Fruit fly (Drosophila melanogaster) whole organism, embryonic: ENCODE results near the gene beag.
A peak's percentile ranks its signal among the peaks of the same experiment; 100 is the strongest.

Experiments used
- Asciz ChIP-seq: fragments of 200-800 bp; sonication (Bioruptor generic); optimal IDR thresholded peaks from 2 replicates; lab custom pipeline; 2017; ENCODE audit warnings: missing biosample characterization, mild to moderate bottlenecking, missing genetic modification characterization, missing genetic modification reagents
- Atf-2 ChIP-seq: fragments of 200-800 bp; sonication (Bioruptor generic); optimal IDR thresholded peaks from 2 replicates; lab custom pipeline; 2016; ENCODE audit warnings: missing biosample characterization, missing genetic modification characterization
- Atf6 ChIP-seq: fragments of 200-800 bp; sonication (Bioruptor generic); IDR thresholded peaks from 2 replicates; pipeline ENCODE4 v1.3.6; 2022; ENCODE audit warnings: missing biosample characterization, missing genetic modification characterization
- C15 ChIP-seq: fragments of 200-800 bp; sonication (Bioruptor generic); IDR thresholded peaks from 3 replicates; pipeline ENCODE4 v1.3.6; 2022; ENCODE audit warnings: missing biosample characterization, missing genetic modification characterization
- CG11560 ChIP-seq: fragments of 200-800 bp; sonication (Bioruptor generic); IDR thresholded peaks from 3 replicates; pipeline ENCODE4 v1.3.6; 2022; ENCODE audit warnings: missing biosample characterization, missing genetic modification characterization
- CG11695 ChIP-seq: fragments of 200-800 bp; sonication (Bioruptor generic); IDR thresholded peaks from 3 replicates; pipeline ENCODE4 v1.3.6; 2022; ENCODE audit warnings: missing biosample characterization, missing genetic modification characterization
- CG12236 ChIP-seq: fragments of 200-800 bp; sonication (Bioruptor generic); optimal IDR thresholded peaks from 2 replicates; lab custom pipeline; 2016; ENCODE audit warnings: missing biosample characterization, missing genetic modification characterization
- CG12659 ChIP-seq: fragments of 200-800 bp; sonication (Bioruptor generic); optimal IDR thresholded peaks from 3 replicates; lab custom pipeline; 2017; ENCODE audit warnings: mild to moderate bottlenecking, missing biosample characterization, missing genetic modification reagents, missing genetic modification characterization
- CG13123 ChIP-seq: fragments of 200-800 bp; sonication (Bioruptor generic); optimal IDR thresholded peaks from 2 replicates; lab custom pipeline; 2016; ENCODE audit warnings: missing biosample characterization, missing genetic modification characterization
- CG13296 ChIP-seq: fragments of 200-800 bp; sonication (Bioruptor generic); optimal IDR thresholded peaks from 3 replicates; lab custom pipeline; 2018; ENCODE audit warnings: missing biosample characterization, mild to moderate bottlenecking, missing genetic modification characterization
- CG14710 ChIP-seq: fragments of 200-800 bp; sonication (Bioruptor generic); optimal IDR thresholded peaks from 3 replicates; lab custom pipeline; 2019; ENCODE audit warnings: missing biosample characterization, mild to moderate bottlenecking, missing genetic modification characterization, moderate library complexity
- CG16815 ChIP-seq: fragments of 200-800 bp; sonication (Bioruptor generic); optimal IDR thresholded peaks from 3 replicates; lab custom pipeline; 2017; ENCODE audit warnings: missing biosample characterization, mild to moderate bottlenecking, missing genetic modification characterization
- CG17328 ChIP-seq: fragments of 200-800 bp; sonication (Bioruptor generic); IDR thresholded peaks from 2 replicates; pipeline ENCODE4 v1.3.6; 2022; ENCODE audit warnings: missing biosample characterization, missing genetic modification characterization
- CG17802 ChIP-seq: fragments of 200-800 bp; sonication (Bioruptor generic); optimal IDR thresholded peaks from 2 replicates; lab custom pipeline; 2018; ENCODE audit warnings: missing biosample characterization, mild to moderate bottlenecking, missing genetic modification characterization, moderate library complexity
- CG2678 ChIP-seq: fragments of 200-800 bp; sonication (Bioruptor generic); optimal IDR thresholded peaks from 3 replicates; lab custom pipeline; 2019; ENCODE audit warnings: missing biosample characterization, mild to moderate bottlenecking, missing genetic modification characterization, moderate library complexity
- CG31441 ChIP-seq: fragments of 200-800 bp; sonication (Bioruptor generic); IDR thresholded peaks from 2 replicates; pipeline ENCODE4 v1.3.6; 2022; ENCODE audit warnings: missing biosample characterization, missing genetic modification characterization
- CG3995 ChIP-seq: fragments of 200-800 bp; sonication (Bioruptor generic); optimal IDR thresholded peaks from 3 replicates; lab custom pipeline; 2016; ENCODE audit warnings: missing biosample characterization, missing genetic modification characterization
- CG6254 ChIP-seq: fragments of 200-800 bp; sonication (Bioruptor generic); optimal IDR thresholded peaks from 3 replicates; lab custom pipeline; 2017; ENCODE audit warnings: mild to moderate bottlenecking, missing biosample characterization, missing genetic modification reagents, missing genetic modification characterization
- CG7928 ChIP-seq: fragments of 200-800 bp; sonication (Bioruptor generic); optimal IDR thresholded peaks from 2 replicates; lab custom pipeline; 2017; ENCODE audit warnings: missing biosample characterization, mild to moderate bottlenecking, missing genetic modification characterization
- CG8281 ChIP-seq: fragments of 200-800 bp; sonication (Bioruptor generic); optimal IDR thresholded peaks from 2 replicates; lab custom pipeline; 2018; ENCODE audit warnings: missing biosample characterization, mild to moderate bottlenecking, missing genetic modification characterization, moderate library complexity
- E2f1 ChIP-seq: fragments of 200-800 bp; sonication (Bioruptor generic); IDR thresholded peaks from 2 replicates; pipeline ENCODE4 v1.3.6; 2022; ENCODE audit warnings: missing biosample characterization, missing genetic modification characterization
- Elba2 ChIP-seq: fragments of 200-800 bp; sonication (Bioruptor generic); optimal IDR thresholded peaks from 3 replicates; lab custom pipeline; 2016; ENCODE audit warnings: missing biosample characterization, missing genetic modification characterization
- Gug ChIP-seq: fragments of 200-800 bp; sonication (Bioruptor generic); IDR thresholded peaks from 4 replicates; pipeline ENCODE4 v1.3.6; 2022; ENCODE audit warnings: missing biosample characterization, missing genetic modification characterization
- Hey ChIP-seq: fragments of 200-800 bp; sonication (Bioruptor generic); optimal IDR thresholded peaks from 3 replicates; lab custom pipeline; 2018; ENCODE audit warnings: missing biosample characterization, mild to moderate bottlenecking, missing genetic modification characterization
- Hr3 ChIP-seq: fragments of 200-800 bp; sonication (Bioruptor generic); optimal IDR thresholded peaks from 3 replicates; lab custom pipeline; 2016; ENCODE audit warnings: missing biosample characterization, missing genetic modification characterization
- Meics ChIP-seq: fragments of 200-800 bp; sonication (Bioruptor generic); optimal IDR thresholded peaks from 2 replicates; lab custom pipeline; 2017; ENCODE audit warnings: missing biosample characterization, mild to moderate bottlenecking, missing genetic modification characterization
- NK7.1 ChIP-seq: fragments of 200-800 bp; sonication (Bioruptor generic); optimal IDR thresholded peaks from 3 replicates; lab custom pipeline; 2016; ENCODE audit warnings: missing biosample characterization, missing genetic modification characterization
- Ravus ChIP-seq: fragments of 200-800 bp; sonication (Bioruptor generic); IDR thresholded peaks from 2 replicates; pipeline ENCODE4 v1.3.6; 2022; ENCODE audit warnings: missing biosample characterization, missing genetic modification characterization
- Rx ChIP-seq: fragments of 200-800 bp; sonication (Bioruptor generic); IDR thresholded peaks from 2 replicates; pipeline ENCODE4 v1.3.6; 2022; ENCODE audit warnings: missing biosample characterization, missing genetic modification characterization
- Sin3A ChIP-seq: fragments of >200 bp; optimal IDR thresholded peaks from 2 replicates; lab custom pipeline; 2018
- Sox100B ChIP-seq: fragments of 200-800 bp; sonication (Bioruptor generic); optimal IDR thresholded peaks from 3 replicates; lab custom pipeline; 2018; ENCODE audit warnings: missing biosample characterization, mild to moderate bottlenecking, missing genetic modification characterization
- Stat92E ChIP-seq, 3 experiments: fragments of >200 bp in 2 of 3; fragments of 200-800 bp in 1 of 3; sonication (Bioruptor generic) in 1 of 3; optimal IDR thresholded peaks; 2 replicates each; lab custom pipeline; 2017 to 2019; ENCODE audit warnings: missing biosample characterization in 3 of 3, missing genetic modification characterization in 3 of 3, mild to moderate bottlenecking in 1 of 3, moderate library complexity in 1 of 3
- Xbp1 ChIP-seq: fragments of 200-800 bp; sonication (Bioruptor generic); optimal IDR thresholded peaks from 3 replicates; lab custom pipeline; 2016; ENCODE audit warnings: missing biosample characterization, mild to moderate bottlenecking, missing genetic modification characterization
- ab ChIP-seq: fragments of 200-800 bp; sonication (Bioruptor generic); optimal IDR thresholded peaks from 2 replicates; lab custom pipeline; 2016; ENCODE audit warnings: missing biosample characterization, missing genetic modification characterization
- amos ChIP-seq: fragments of 200-800 bp; sonication (Bioruptor generic); IDR thresholded peaks from 2 replicates; pipeline ENCODE4 v1.3.6; 2022; ENCODE audit warnings: missing biosample characterization, missing genetic modification characterization; ENCODE audit not compliant: partially characterized antibody
- aop ChIP-seq: fragments of 200-800 bp; sonication (Bioruptor generic); IDR thresholded peaks from 2 replicates; pipeline ENCODE4 v1.3.6; 2022; ENCODE audit warnings: missing biosample characterization, missing genetic modification characterization
- ara ChIP-seq: fragments of 200-800 bp; sonication (Bioruptor generic); IDR thresholded peaks from 2 replicates; pipeline ENCODE4 v1.3.6; 2022; ENCODE audit warnings: missing biosample characterization, missing genetic modification characterization
- ash1 ChIP-seq: fragments of 200-800 bp; sonication (Bioruptor generic); optimal IDR thresholded peaks from 2 replicates; lab custom pipeline; 2018; ENCODE audit warnings: missing biosample characterization, mild to moderate bottlenecking, missing genetic modification characterization
- cato ChIP-seq: fragments of 200-800 bp; sonication (Bioruptor generic); optimal IDR thresholded peaks from 2 replicates; lab custom pipeline; 2016; ENCODE audit warnings: missing biosample characterization, missing genetic modification characterization, borderline replicate concordance
- crol ChIP-seq: fragments of 200-800 bp; sonication (Bioruptor generic); IDR thresholded peaks from 2 replicates; pipeline ENCODE4 v1.3.6; 2022; ENCODE audit warnings: missing biosample characterization, missing genetic modification characterization
- dmrt11E ChIP-seq: fragments of 200-800 bp; sonication (Bioruptor generic); optimal IDR thresholded peaks from 3 replicates; lab custom pipeline; 2018; ENCODE audit warnings: missing biosample characterization, mild to moderate bottlenecking, missing genetic modification characterization, moderate library complexity
- gcm2 ChIP-seq: fragments of 200-800 bp; sonication (Bioruptor generic); optimal IDR thresholded peaks from 2 replicates; lab custom pipeline; 2016; ENCODE audit warnings: missing biosample characterization, missing genetic modification characterization
- gfzf ChIP-seq: fragments of 200-800 bp; sonication (Bioruptor generic); optimal IDR thresholded peaks from 2 replicates; lab custom pipeline; 2016; ENCODE audit warnings: missing biosample characterization, mild to moderate bottlenecking, missing genetic modification characterization, moderate library complexity
- hth ChIP-seq: fragments of >200 bp; optimal IDR thresholded peaks from 2 replicates; lab custom pipeline; 2017; ENCODE audit warnings: inconsistent platforms
- inv ChIP-seq: fragments of 200-800 bp; sonication (Bioruptor generic); IDR thresholded peaks from 2 replicates; pipeline ENCODE4 v1.3.6; 2022; ENCODE audit warnings: missing biosample characterization, missing genetic modification characterization; ENCODE audit not compliant: partially characterized antibody
- ken ChIP-seq: fragments of 200-800 bp; sonication (Bioruptor generic); IDR thresholded peaks from 3 replicates; pipeline ENCODE4 v1.3.6; 2022; ENCODE audit warnings: missing biosample characterization, missing genetic modification characterization
- kni ChIP-seq: fragments of 200-800 bp; sonication (Bioruptor generic); optimal IDR thresholded peaks from 3 replicates; lab custom pipeline; 2017; ENCODE audit warnings: mild to moderate bottlenecking, missing biosample characterization, missing genetic modification reagents, missing genetic modification characterization
- pb ChIP-seq: fragments of 200-800 bp; sonication (Bioruptor generic); optimal IDR thresholded peaks from 3 replicates; lab custom pipeline; 2016; ENCODE audit warnings: missing biosample characterization, missing genetic modification characterization
- repo ChIP-seq: fragments of 200-800 bp; sonication (Bioruptor generic); optimal IDR thresholded peaks from 2 replicates; lab custom pipeline; 2016; ENCODE audit warnings: missing biosample characterization, missing genetic modification characterization
- tio ChIP-seq: fragments of 200-800 bp; sonication (Bioruptor generic); optimal IDR thresholded peaks from 2 replicates; lab custom pipeline; 2017; ENCODE audit warnings: missing biosample characterization, missing genetic modification characterization, inconsistent platforms
- tx ChIP-seq: fragments of 200-800 bp; sonication (Bioruptor generic); optimal IDR thresholded peaks from 2 replicates; lab custom pipeline; 2016; ENCODE audit warnings: missing biosample characterization, missing genetic modification characterization

Gene beag

DNA sequence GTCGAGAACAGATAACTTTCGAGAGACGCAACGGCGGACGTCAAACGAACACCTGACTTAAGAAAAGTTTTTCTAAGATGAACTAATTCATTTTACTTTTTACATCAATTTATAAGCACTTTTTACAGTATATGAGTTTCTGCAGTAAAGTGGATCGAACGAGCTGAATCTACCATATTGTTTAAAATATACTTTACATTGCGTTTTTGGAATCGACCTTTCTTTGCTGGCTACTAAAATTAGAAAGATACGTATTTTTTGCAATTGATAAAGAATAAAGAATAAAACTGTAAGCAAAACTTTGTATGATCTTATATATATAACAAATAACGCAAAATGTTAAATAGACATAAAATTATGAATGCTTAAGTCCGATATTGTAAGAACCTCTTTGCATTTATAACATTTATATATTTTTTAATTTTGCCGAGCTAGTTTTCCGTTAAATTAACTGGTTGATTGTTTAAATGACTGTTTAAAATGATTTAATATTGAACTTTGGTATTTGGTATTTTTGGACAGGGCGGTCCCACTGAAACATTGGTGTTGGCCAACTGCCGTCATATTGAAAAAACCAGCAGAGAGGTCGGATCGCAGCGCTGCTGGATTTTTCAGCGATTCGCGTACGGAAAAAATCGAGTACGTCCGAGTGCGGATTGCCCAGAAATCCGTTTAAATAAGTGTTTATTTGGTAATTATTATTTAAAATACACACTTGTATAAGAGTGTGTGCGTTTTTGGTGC is 12.8 kb downstream of the beag start, which contains the start of gene Kdm2 (continued):
- TF ChIP-seq Stat92E (GFP tag; optimal IDR thresholded peaks at IDR 0.05; lab: Kevin White, UChicago) (peak in 1 of 3 experiments; percentile 87), aop (GFP tag; lab: Robert Waterston, UW) (no peak), CG8281 (tag; lab: Kevin White, UChicago) (peak; percentile 18), Gug (no peak), CG13123 (GFP tag; lab: Kevin White, UChicago) (no peak), CG12236 (GFP tag; lab: Kevin White, UChicago) (no peak), Hr3 (no peak), Rx (GFP tag; lab: Robert Waterston, UW) (no peak), ash1 (GFP tag; lab: Kevin White, UChicago) (no peak), C15 (no peak), CG11695 (GFP tag; lab: Robert Waterston, UW) (no peak), crol (GFP tag; lab: Robert Waterston, UW) (no peak), Ravus (GFP tag; lab: Robert Waterston, UW) (no peak), E2f1 (no peak), CG31441 (GFP tag; lab: Robert Waterston, UW) (no peak), CG17328 (no peak), CG14710 (tag; lab: Kevin White, UChicago) (peak; percentile 49), Xbp1 (GFP tag; lab: Kevin White, UChicago) (no peak), CG3995 (no peak), gcm2 (GFP tag; lab: Kevin White, UChicago) (no peak), ken (GFP tag; lab: Robert Waterston, UW) (no peak), tx (no peak), tio (no peak), CG6254 (GFP tag; lab: Kevin White, UChicago) (no peak), Atf6 (GFP tag; lab: Robert Waterston, UW) (no peak), Hey (tag; lab: Kevin White, UChicago) (no peak), NK7.1 (no peak), Sin3A (lab: Kevin White, UChicago) (no peak), gfzf (peak; percentile 78), Meics (GFP tag; lab: Kevin White, UChicago) (no peak), CG16815 (GFP tag; lab: Kevin White, UChicago) (no peak), dmrt11E (tag; lab: Kevin White, UChicago) (no peak), cato (GFP tag; lab: Kevin White, UChicago) (no peak), ara (no peak), CG7928 (GFP tag; lab: Kevin White, UChicago) (no peak), Sox100B (GFP tag; lab: Kevin White, UChicago) (no peak), CG11560 (no peak), amos (GFP tag; lab: Robert Waterston, UW) (no peak), CG12659 (GFP tag; lab: Kevin White, UChicago) (peak; percentile 62), Atf-2 (GFP tag; lab: Kevin White, UChicago) (no peak), kni (no peak), repo (GFP tag; lab: Kevin White, UChicago) (no peak), Asciz (GFP tag; lab: Kevin White, UChicago) (no peak), Elba2 (GFP tag; lab: Kevin White, UChicago) (no peak), ab (GFP tag; lab: Kevin White, UChicago) (no peak), CG13296 (GFP tag; lab: Kevin White, UChicago) (peak; percentile 39), CG2678 (tag; lab: Kevin White, UChicago) (peak; percentile 40), pb (GFP tag; lab: Kevin White, UChicago) (no peak), inv (GFP tag; lab: Robert Waterston, UW) (no peak), CG17802 (tag; lab: Kevin White, UChicago) (no peak), hth (lab: Kevin White, UChicago) (no peak)
